Worm (Caenorhabditis elegans): Measurements from ENCODE around the gene tsp-2.

tsp-2 gene

DNA sequence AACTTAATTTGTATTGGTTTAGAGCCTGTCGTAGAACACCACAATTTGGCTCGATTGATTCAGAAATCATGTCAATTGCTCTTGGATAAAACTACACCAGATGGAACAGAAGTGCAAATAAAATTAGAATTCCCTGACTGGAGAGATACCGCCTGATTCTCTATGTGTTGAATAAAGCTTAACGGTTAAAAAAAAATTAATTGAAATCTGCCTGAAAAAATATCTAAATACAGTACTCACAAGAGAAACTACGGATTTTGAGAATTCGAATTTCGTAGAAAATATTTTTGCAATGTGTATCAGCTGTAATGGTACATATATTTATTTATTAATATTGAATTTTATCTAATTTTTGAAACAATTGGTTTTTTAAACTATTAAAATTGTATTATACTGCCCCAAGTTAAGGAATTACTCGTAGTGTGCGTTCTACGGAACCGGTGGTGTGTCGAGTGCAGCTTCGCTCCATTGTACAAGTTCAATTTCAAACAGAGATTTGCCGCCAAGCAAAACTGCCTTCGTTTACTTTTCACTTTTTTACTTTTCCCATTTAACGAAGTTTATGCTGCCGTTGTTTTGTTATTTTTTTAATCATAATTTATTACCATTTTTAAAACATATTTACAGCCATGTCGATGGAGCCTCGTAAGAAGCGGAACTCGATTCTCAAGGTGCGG is 12.4 kb upstream of the tsp-2 start, which contains the start of gene knl-1 (continued):
- TF ChIP-seq let-526 (GFP tag; IDR thresholded peaks at IDR 0.05), result 0 out of 2 replicates have a peak, but pooled peaks have one; percentile 35
- TF ChIP-seq attf-5 (GFP tag; optimal IDR thresholded peaks at IDR 0.05), result peak; percentile 59
- TF ChIP-seq dpl-1 (GFP tag; optimal IDR thresholded peaks at IDR 0.05), result peak; percentile 79
- peak; percentile 39 for TF ChIP-seq nhr-80 (tag; optimal IDR thresholded peaks at IDR 0.05)
- TF ChIP-seq lin-35 (GFP tag; optimal IDR thresholded peaks at IDR 0.05), result peak in 1 of 3 experiments; percentile 21
- peak; percentile 63; the same call in 1 of the 2 replicates for TF ChIP-seq attf-3 (GFP tag; conservative IDR thresholded peaks at IDR 0.05)
- TF ChIP-seq ztf-28 (GFP tag; IDR thresholded peaks at IDR 0.05), result 0 out of 2 replicates have a peak, but pooled peaks have one; percentile 63
- TF ChIP-seq bed-1 (GFP tag; IDR thresholded peaks at IDR 0.05), result no peak
- peak; percentile 69 for TF ChIP-seq madf-6 (GFP tag; IDR thresholded peaks at IDR 0.05)
- no peak for TF ChIP-seq snpc-4 (GFP tag; optimal IDR thresholded peaks at IDR 0.05)
- peak in 1 of 4 experiments; percentile 59 for TF ChIP-seq snpc-4 (tag; optimal IDR thresholded peaks at IDR 0.05)
- no peak for TF ChIP-seq pha-4 (tag; optimal IDR thresholded peaks at IDR 0.05)
- TF ChIP-seq aptf-2 (GFP tag; conservative IDR thresholded peaks at IDR 0.05), result 0 out of 2 replicates have a peak, but pooled peaks have one; percentile 51
- no peak for TF ChIP-seq C06A6.2 (GFP tag; conservative IDR thresholded peaks at IDR 0.05)
- peak; percentile 30 for TF ChIP-seq ceh-27 (GFP tag; optimal IDR thresholded peaks at IDR 0.05)
- TF ChIP-seq madf-8 (GFP tag; conservative IDR thresholded peaks at IDR 0.05), result peak; percentile 51; the same call in 1 of the 2 replicates
- peak; percentile 90 for TF ChIP-seq efl-1 (GFP tag; optimal IDR thresholded peaks at IDR 0.05)
- TF ChIP-seq egrh-3 (GFP tag; IDR thresholded peaks at IDR 0.05), result 0 out of 2 replicates have a peak, but pooled peaks have one; percentile 49
- TF ChIP-seq rec-8 (tag; optimal IDR thresholded peaks at IDR 0.05), result no peak

DNA sequence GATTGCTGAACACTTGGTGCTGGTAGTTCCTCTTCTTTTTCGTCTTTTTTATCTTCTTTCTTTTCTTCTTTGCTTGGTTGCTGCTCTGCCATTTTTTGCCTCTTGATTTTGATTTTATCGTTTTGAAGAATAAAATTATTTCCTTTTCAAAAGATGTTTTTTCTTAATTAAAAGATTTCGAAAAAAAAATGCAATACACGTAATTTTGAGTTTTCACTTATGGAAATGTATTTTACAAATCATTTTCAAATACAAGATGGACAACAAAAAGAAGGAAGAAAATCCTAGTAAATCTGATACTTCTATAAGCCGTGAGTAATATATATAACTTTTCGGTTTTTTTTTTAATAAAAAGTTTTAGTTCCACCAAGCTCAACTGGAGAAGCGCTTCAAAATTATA is 11.6 kb upstream of the tsp-2 start, which contains the start of the genes C02F5.10 and C02F5.2:
TSS of gene C02F5.10 (minus strand) at position 101 of the 400 bp plus-strand sequence.
TSS of gene C02F5.2 (plus strand) at position 239 of the 400 bp plus-strand sequence.
- TF ChIP-seq hsf-1 (GFP tag; IDR thresholded peaks at IDR 0.05) (no peak), Y95B8A.8 (GFP tag; IDR thresholded peaks at IDR 0.05) (no peak), chd-7 (tag; optimal IDR thresholded peaks at IDR 0.05) (no peak), mes-4 (tag; optimal IDR thresholded peaks at IDR 0.05) (no peak), athp-1 (tag; optimal IDR thresholded peaks at IDR 0.05) (no peak), hlh-26 (GFP tag; conservative IDR thresholded peaks at IDR 0.05) (no peak), let-526 (GFP tag; IDR thresholded peaks at IDR 0.05) (no peak), cebp-2 (GFP tag; IDR thresholded peaks at IDR 0.05) (no peak), nfya-2 (GFP tag; IDR thresholded peaks at IDR 0.05) (no peak), tbp1 (GFP tag; optimal IDR thresholded peaks at IDR 0.05) (no peak), ceh-91 (GFP tag; IDR thresholded peaks at IDR 0.05) (no peak), nhr-27 (tag; optimal IDR thresholded peaks at IDR 0.05) (no peak), F57C9.4 (tag; optimal IDR thresholded peaks at IDR 0.05) (no peak), efl-1 (GFP tag; optimal IDR thresholded peaks at IDR 0.05) (no peak), xnd-1 (tag; optimal IDR thresholded peaks at IDR 0.05) (no peak), sptf-2 (GFP tag; optimal IDR thresholded peaks at IDR 0.05) (no peak), Y67H2A.10 (GFP tag; conservative IDR thresholded peaks at IDR 0.05) (no peak), lir-1 (GFP tag; conservative IDR thresholded peaks at IDR 0.05) (no peak), hrde-1 (tag; optimal IDR thresholded peaks at IDR 0.05; ENCODE audit: borderline replicate concordance) (no peak), pbrm-1 (GFP tag; IDR thresholded peaks at IDR 0.05) (no peak)

Measured in whole organism, young adult.